Fruit fly (Drosophila melanogaster) whole organism, embryonic: ENCODE measurements around the gene Glut4EF.

Source experiments
- Abd-B ChIP-seq: fragments of 200-800 bp; sonication (Bioruptor generic); optimal IDR thresholded peaks from 2 replicates; lab custom pipeline; 2018; ENCODE audit warnings: missing biosample characterization, mild to moderate bottlenecking, missing genetic modification characterization, moderate library complexity
- Blimp-1 ChIP-seq: fragments of 200-800 bp; sonication (Bioruptor generic); optimal IDR thresholded peaks from 3 replicates; lab custom pipeline; 2018; ENCODE audit warnings: missing biosample characterization, missing genetic modification characterization, mild to moderate bottlenecking, moderate library complexity, missing genetic modification reagents
- CG10431 ChIP-seq: fragments of 200-800 bp; sonication (Bioruptor generic); optimal IDR thresholded peaks from 3 replicates; lab custom pipeline; 2018; ENCODE audit warnings: missing biosample characterization, mild to moderate bottlenecking, missing genetic modification characterization
- CG11085 ChIP-seq: fragments of 200-800 bp; sonication (Bioruptor generic); IDR thresholded peaks from 2 replicates; pipeline ENCODE4 v1.3.6; 2022; ENCODE audit warnings: missing biosample characterization, missing genetic modification characterization
- CG11560 ChIP-seq: fragments of 200-800 bp; sonication (Bioruptor generic); IDR thresholded peaks from 3 replicates; pipeline ENCODE4 v1.3.6; 2022; ENCODE audit warnings: missing biosample characterization, missing genetic modification characterization
- CG11695 ChIP-seq: fragments of 200-800 bp; sonication (Bioruptor generic); IDR thresholded peaks from 3 replicates; pipeline ENCODE4 v1.3.6; 2022; ENCODE audit warnings: missing biosample characterization, missing genetic modification characterization
- CG12744 ChIP-seq: fragments of 200-800 bp; sonication (Bioruptor generic); optimal IDR thresholded peaks from 2 replicates; lab custom pipeline; 2016; ENCODE audit warnings: missing biosample characterization, missing genetic modification characterization
- CG15479 ChIP-seq: fragments of 200-800 bp; sonication (Bioruptor generic); optimal IDR thresholded peaks from 3 replicates; lab custom pipeline; 2019; ENCODE audit warnings: missing biosample characterization, mild to moderate bottlenecking, missing genetic modification characterization, moderate library complexity
- CG16815 ChIP-seq: fragments of 200-800 bp; sonication (Bioruptor generic); optimal IDR thresholded peaks from 3 replicates; lab custom pipeline; 2017; ENCODE audit warnings: missing biosample characterization, mild to moderate bottlenecking, missing genetic modification characterization
- CG18476 ChIP-seq: fragments of 200-800 bp; sonication (Bioruptor generic); optimal IDR thresholded peaks from 2 replicates; lab custom pipeline; 2016; ENCODE audit warnings: missing biosample characterization, mild to moderate bottlenecking, missing genetic modification characterization
- CG18599 ChIP-seq: fragments of 200-800 bp; sonication (Bioruptor generic); optimal IDR thresholded peaks from 3 replicates; lab custom pipeline; 2017; ENCODE audit warnings: missing biosample characterization, missing genetic modification characterization, mild to moderate bottlenecking, moderate library complexity, missing genetic modification reagents
- CG30431 ChIP-seq: fragments of 200-800 bp; sonication (Bioruptor generic); optimal IDR thresholded peaks from 2 replicates; lab custom pipeline; 2017; ENCODE audit warnings: missing biosample characterization, missing genetic modification characterization
- CG3995 ChIP-seq: fragments of 200-800 bp; sonication (Bioruptor generic); optimal IDR thresholded peaks from 3 replicates; lab custom pipeline; 2016; ENCODE audit warnings: missing biosample characterization, missing genetic modification characterization
- CG5953 ChIP-seq: fragments of 200-800 bp; sonication (Bioruptor generic); IDR thresholded peaks from 2 replicates; pipeline ENCODE4 v1.3.6; 2022; ENCODE audit warnings: missing biosample characterization, missing genetic modification characterization
- CG6791 ChIP-seq: fragments of 200-800 bp; sonication (Bioruptor generic); IDR thresholded peaks from 3 replicates; pipeline ENCODE4 v1.3.6; 2022; ENCODE audit warnings: missing biosample characterization, missing genetic modification characterization; ENCODE audit not compliant: partially characterized antibody
- D19B ChIP-seq: fragments of 200-800 bp; sonication (Bioruptor generic); optimal IDR thresholded peaks from 2 replicates; lab custom pipeline; 2017; ENCODE audit warnings: missing biosample characterization, mild to moderate bottlenecking, missing genetic modification characterization
- Dfd ChIP-seq, 2 experiments: fragments of >200 bp; optimal IDR thresholded peaks; 2 replicates each; lab custom pipeline; 2017; ENCODE audit warnings: missing biosample characterization in 2 of 2, missing genetic modification characterization in 2 of 2
- Dip2 ChIP-seq: fragments of 200-800 bp; sonication (Bioruptor generic); IDR thresholded peaks from 2 replicates; pipeline ENCODE4 v1.3.6; 2022; ENCODE audit warnings: missing biosample characterization, missing genetic modification characterization
- Dll ChIP-seq: fragments of 200-800 bp; sonication (Bioruptor generic); IDR thresholded peaks from 4 replicates; pipeline ENCODE4 v1.3.6; 2022; ENCODE audit warnings: missing biosample characterization, missing genetic modification characterization; ENCODE audit not compliant: partially characterized antibody
- E2f2 ChIP-seq: fragments of 200-800 bp; sonication (Bioruptor generic); IDR thresholded peaks from 2 replicates; pipeline ENCODE4 v1.3.6; 2022; ENCODE audit warnings: missing biosample characterization, missing genetic modification characterization
- Ets65A ChIP-seq: fragments of 200-800 bp; sonication (Bioruptor generic); peaks from one replicate; lab custom pipeline; 2016; ENCODE audit warnings: missing biosample characterization, missing genetic modification characterization
- Ets97D ChIP-seq: fragments of 200-800 bp; sonication (Bioruptor generic); optimal IDR thresholded peaks from 3 replicates; lab custom pipeline; 2016; ENCODE audit warnings: missing biosample characterization, missing genetic modification characterization
- HLH54F ChIP-seq: fragments of 200-800 bp; sonication (Bioruptor generic); optimal IDR thresholded peaks from 3 replicates; lab custom pipeline; 2016; ENCODE audit warnings: missing biosample characterization, missing genetic modification characterization
- Ptx1 ChIP-seq: fragments of 200-800 bp; sonication (Bioruptor generic); IDR thresholded peaks from 2 replicates; pipeline ENCODE4 v1.3.6; 2022; ENCODE audit warnings: missing biosample characterization, missing genetic modification characterization
- Sry-δ ChIP-seq: fragments of 200-800 bp; sonication (Bioruptor generic); optimal IDR thresholded peaks from 2 replicates; lab custom pipeline; 2016; ENCODE audit warnings: missing biosample characterization, missing genetic modification characterization
- TFAM ChIP-seq: fragments of 200-800 bp; sonication (Bioruptor generic); optimal IDR thresholded peaks from 2 replicates; lab custom pipeline; 2017; ENCODE audit warnings: missing biosample characterization, missing genetic modification characterization, inconsistent platforms
- Taf1 ChIP-seq: fragments of 200-800 bp; sonication (Bioruptor generic); IDR thresholded peaks from 2 replicates; pipeline ENCODE4 v1.3.6; 2022; ENCODE audit warnings: missing biosample characterization, missing genetic modification characterization
- ap ChIP-seq: fragments of 200-800 bp; sonication (Bioruptor generic); IDR thresholded peaks from 2 replicates; pipeline ENCODE4 v1.3.6; 2022; ENCODE audit warnings: missing biosample characterization, missing genetic modification characterization
- cg ChIP-seq: fragments of 200-800 bp; sonication (Bioruptor generic); optimal IDR thresholded peaks from 3 replicates; lab custom pipeline; 2019; ENCODE audit warnings: missing biosample characterization, mild to moderate bottlenecking, missing genetic modification characterization, moderate library complexity
- crc ChIP-seq: fragments of 200-800 bp; sonication (Bioruptor generic); optimal IDR thresholded peaks from 2 replicates; lab custom pipeline; 2016; ENCODE audit warnings: missing biosample characterization, missing genetic modification characterization
- dmrt99B ChIP-seq: fragments of 200-800 bp; sonication (Bioruptor generic); optimal IDR thresholded peaks from 2 replicates; lab custom pipeline; 2018; ENCODE audit warnings: missing biosample characterization, mild to moderate bottlenecking, missing genetic modification characterization, moderate library complexity
- ems ChIP-seq: fragments of 200-800 bp; sonication (Bioruptor generic); optimal IDR thresholded peaks from 3 replicates; lab custom pipeline; 2016; ENCODE audit warnings: missing biosample characterization, missing genetic modification characterization
- fd102C ChIP-seq: fragments of 200-800 bp; sonication (Bioruptor generic); optimal IDR thresholded peaks from 2 replicates; lab custom pipeline; 2018; ENCODE audit warnings: missing biosample characterization, mild to moderate bottlenecking, missing genetic modification characterization, moderate library complexity
- grau ChIP-seq: fragments of 200-800 bp; optimal IDR thresholded peaks from 3 replicates; lab custom pipeline; 2019; ENCODE audit warnings: missing biosample characterization, mild to moderate bottlenecking, missing genetic modification characterization, moderate library complexity
- her ChIP-seq: fragments of 200-800 bp; sonication (Bioruptor generic); optimal IDR thresholded peaks from 2 replicates; lab custom pipeline; 2016; ENCODE audit warnings: missing biosample characterization, missing genetic modification characterization
- insv ChIP-seq, 2 experiments: fragments of 200-800 bp; sonication (Bioruptor generic); optimal IDR thresholded peaks; 3 replicates each; lab custom pipeline; 2016 to 2018; ENCODE audit warnings: missing biosample characterization in 2 of 2, missing genetic modification characterization in 2 of 2
- klu ChIP-seq: fragments of 200-800 bp; sonication (Bioruptor generic); IDR thresholded peaks from 2 replicates; pipeline ENCODE4 v1.3.6; 2022; ENCODE audit warnings: missing biosample characterization, missing genetic modification characterization
- luna ChIP-seq: fragments of 200-800 bp; sonication (Bioruptor generic); optimal IDR thresholded peaks from 2 replicates; lab custom pipeline; 2016; ENCODE audit warnings: missing biosample characterization, missing genetic modification characterization
- mirr ChIP-seq: fragments of 200-800 bp; sonication (Bioruptor generic); optimal IDR thresholded peaks from 3 replicates; lab custom pipeline; 2018; ENCODE audit warnings: missing biosample characterization, mild to moderate bottlenecking, missing genetic modification characterization
- onecut ChIP-seq: fragments of 200-800 bp; sonication (Bioruptor generic); IDR thresholded peaks from 2 replicates; pipeline ENCODE4 v1.3.6; 2022; ENCODE audit warnings: missing biosample characterization, missing genetic modification characterization
- pb ChIP-seq: fragments of 200-800 bp; sonication (Bioruptor generic); optimal IDR thresholded peaks from 3 replicates; lab custom pipeline; 2016; ENCODE audit warnings: missing biosample characterization, missing genetic modification characterization
- repo ChIP-seq: fragments of 200-800 bp; sonication (Bioruptor generic); optimal IDR thresholded peaks from 2 replicates; lab custom pipeline; 2016; ENCODE audit warnings: missing biosample characterization, missing genetic modification characterization
- rib ChIP-seq: fragments of 200-800 bp; sonication (Bioruptor generic); IDR thresholded peaks from 2 replicates; pipeline ENCODE4 v1.3.6; 2022; ENCODE audit warnings: missing biosample characterization, missing genetic modification characterization
- run ChIP-seq: fragments of 200-800 bp; sonication (Bioruptor generic); optimal IDR thresholded peaks from 3 replicates; lab custom pipeline; 2018; ENCODE audit warnings: missing biosample characterization, mild to moderate bottlenecking, missing genetic modification characterization
- slou ChIP-seq: fragments of 200-800 bp; sonication (Bioruptor generic); optimal IDR thresholded peaks from 3 replicates; lab custom pipeline; 2016; ENCODE audit warnings: missing biosample characterization, missing genetic modification characterization
- ssp ChIP-seq: fragments of 200-800 bp; sonication (Bioruptor generic); IDR thresholded peaks from 2 replicates; pipeline ENCODE4 v1.3.6; 2022; ENCODE audit warnings: missing biosample characterization, missing genetic modification characterization
- stc ChIP-seq: fragments of 200-800 bp; sonication (Bioruptor generic); IDR thresholded peaks from 2 replicates; pipeline ENCODE4 v1.3.6; 2022; ENCODE audit warnings: missing biosample characterization, missing genetic modification characterization
- tx ChIP-seq: fragments of 200-800 bp; sonication (Bioruptor generic); optimal IDR thresholded peaks from 2 replicates; lab custom pipeline; 2016; ENCODE audit warnings: missing biosample characterization, missing genetic modification characterization
- vnd ChIP-seq: fragments of 200-800 bp; sonication (Bioruptor generic); IDR thresholded peaks from 3 replicates; pipeline ENCODE4 v1.3.6; 2022; ENCODE audit warnings: missing biosample characterization, missing genetic modification characterization; ENCODE audit not compliant: partially characterized antibody
- vvl ChIP-seq: fragments of 200-800 bp; sonication (Bioruptor generic); IDR thresholded peaks from 2 replicates; pipeline ENCODE4 v1.3.6; 2022; ENCODE audit warnings: missing biosample characterization, missing genetic modification characterization

Gene Glut4EF

dm6 chr3R:9873753-9874117 lies 746 bp upstream of the Glut4EF start (continued):
- TF ChIP-seq Blimp-1 (GFP tag; lab: Kevin White, UChicago) (peak; percentile 34), rib (GFP tag; lab: Robert Waterston, UW) (0 out of 2 replicates have a peak, but pooled peaks have one; percentile 15), klu (GFP tag; lab: Robert Waterston, UW) (peak; percentile 59; the same call in 1 of the 2 replicates), onecut (GFP tag; lab: Robert Waterston, UW) (no peak; the same call in 1 of the 2 replicates), CG6791 (GFP tag; lab: Robert Waterston, UW) (no peak), Dll (GFP tag; lab: Robert Waterston, UW) (no peak), Ptx1 (peak; percentile 91), Sry-δ (GFP tag; lab: Kevin White, UChicago) (peak; percentile 25), CG12744 (GFP tag; lab: Kevin White, UChicago) (peak; percentile 73), repo (peak; percentile 62), vvl (peak; percentile 70), Dfd (GFP tag; optimal IDR thresholded peaks at IDR 0.05; lab: Kevin White, UChicago) (no peak), E2f2 (peak; percentile 49), CG11085 (GFP tag; lab: Robert Waterston, UW) (peak; percentile 41; the same call in 1 of the 2 replicates), D19B (peak; percentile 88), CG3995 (GFP tag; lab: Kevin White, UChicago) (peak; percentile 18), vnd (no peak), CG30431 (GFP tag; lab: Kevin White, UChicago) (peak; percentile 39), CG11695 (GFP tag; lab: Robert Waterston, UW) (peak; percentile 83), CG16815 (GFP tag; lab: Kevin White, UChicago) (peak; percentile 75), HLH54F (GFP tag; lab: Kevin White, UChicago) (peak; percentile 88), stc (peak; percentile 76), tx (GFP tag; lab: Kevin White, UChicago) (peak; percentile 74), Abd-B (GFP tag; lab: Kevin White, UChicago) (peak; percentile 77), grau (tag; lab: Kevin White, UChicago) (peak; percentile 86), pb (GFP tag; lab: Kevin White, UChicago) (peak; percentile 79), Taf1 (GFP tag; lab: Robert Waterston, UW) (peak; percentile 13; the same call in 1 of the 2 replicates), CG18476 (GFP tag; lab: Kevin White, UChicago) (peak; percentile 74), crc (GFP tag; lab: Kevin White, UChicago) (peak; percentile 14), ssp (GFP tag; lab: Robert Waterston, UW) (peak; percentile 55), her (GFP tag; lab: Kevin White, UChicago) (peak; percentile 81), CG11560 (tag; lab: Robert Waterston, UW) (peak; percentile 56; the same call in 1 of the 3 replicates), run (no peak), ap (GFP tag; lab: Robert Waterston, UW) (peak; percentile 35; the same call in 1 of the 2 replicates), insv (GFP tag; optimal IDR thresholded peaks at IDR 0.05; lab: Kevin White, UChicago) (peak in 1 of 2 experiments; percentile 9), CG10431 (GFP tag; lab: Kevin White, UChicago) (peak; percentile 13), CG18599 (peak; percentile 84), mirr (GFP tag; lab: Kevin White, UChicago) (no peak), Ets97D (GFP tag; lab: Kevin White, UChicago) (no peak), fd102C (GFP tag; lab: Kevin White, UChicago) (no peak), Ets65A (peak; percentile 96), CG15479 (GFP tag; lab: Kevin White, UChicago) (no peak), slou (GFP tag; lab: Kevin White, UChicago) (peak; percentile 35), CG5953 (GFP tag; lab: Robert Waterston, UW) (0 out of 2 replicates have a peak, but pooled peaks have one; percentile 24), luna (GFP tag; lab: Kevin White, UChicago) (peak; percentile 60), ems (GFP tag; lab: Kevin White, UChicago) (peak; percentile 75), Dip2 (GFP tag; lab: Robert Waterston, UW) (peak; percentile 42; the same call in 1 of the 2 replicates), dmrt99B (tag; lab: Kevin White, UChicago) (peak; percentile 89), TFAM (GFP tag; lab: Kevin White, UChicago) (no peak), cg (GFP tag; lab: Kevin White, UChicago) (no peak)
